Worm (Caenorhabditis elegans) whole organism, L1 larva: ENCODE results near the gene F13E9.12.

Experiments used
- ceh-82 ChIP-seq, 3 experiments: fragments of 150-350 bp in 1 of 3; sonication (generic microtip) in 2 of 3; optimal IDR thresholded peaks; 2 replicates each; lab custom pipeline; 2014 to 2017; ENCODE audit warnings: missing biosample characterization in 3 of 3, missing genetic modification characterization in 3 of 3
- elt-2 ChIP-seq: sonication (generic microtip); optimal IDR thresholded peaks from 2 replicates; lab custom pipeline; 2016; ENCODE audit warnings: missing genetic modification characterization, mild to moderate bottlenecking, inconsistent platforms, missing compliant biosample characterization, missing genetic modification reagents
- nhr-237 ChIP-seq: fragments of 150-350 bp; optimal IDR thresholded peaks from 2 replicates; lab custom pipeline; 2014; ENCODE audit warnings: missing biosample characterization, missing genetic modification characterization
- nhr-28 ChIP-seq: fragments of 150-350 bp; optimal IDR thresholded peaks from 2 replicates; lab custom pipeline; 2014; ENCODE audit warnings: missing biosample characterization, missing genetic modification characterization
- nhr-77 ChIP-seq: fragments of 150-350 bp; optimal IDR thresholded peaks from 2 replicates; lab custom pipeline; 2014; ENCODE audit warnings: missing biosample characterization, missing genetic modification characterization
- nhr-84 ChIP-seq: sonication (generic microtip); optimal IDR thresholded peaks from 2 replicates; lab custom pipeline; 2017; ENCODE audit warnings: missing biosample characterization, missing genetic modification characterization
- nhr-90 ChIP-seq: sonication (generic microtip); optimal IDR thresholded peaks from 2 replicates; lab custom pipeline; 2016; ENCODE audit warnings: mild to moderate bottlenecking, missing genetic modification characterization, missing compliant biosample characterization; ENCODE audit not compliant: poor library complexity
- pqm-1 ChIP-seq: sonication (generic microtip); optimal IDR thresholded peaks from 3 replicates; lab custom pipeline; 2017; ENCODE audit warnings: missing biosample characterization, missing genetic modification characterization
- tbx-2 ChIP-seq: sonication (generic microtip); optimal IDR thresholded peaks from 2 replicates; lab custom pipeline; 2016; ENCODE audit warnings: missing genetic modification characterization, missing compliant biosample characterization
- tlp-1 ChIP-seq: fragments of 150-350 bp; optimal IDR thresholded peaks from 2 replicates; lab custom pipeline; 2014; ENCODE audit warnings: missing biosample characterization, missing genetic modification characterization
- unc-30 ChIP-seq: sonication (generic microtip); optimal IDR thresholded peaks from 2 replicates; lab custom pipeline; 2017; ENCODE audit warnings: missing biosample characterization, missing genetic modification characterization
- unc-62 ChIP-seq: fragments of 150-350 bp; optimal IDR thresholded peaks from 2 replicates; lab custom pipeline; 2014; ENCODE audit warnings: missing biosample characterization, missing genetic modification reagents, missing genetic modification characterization

DNA sequence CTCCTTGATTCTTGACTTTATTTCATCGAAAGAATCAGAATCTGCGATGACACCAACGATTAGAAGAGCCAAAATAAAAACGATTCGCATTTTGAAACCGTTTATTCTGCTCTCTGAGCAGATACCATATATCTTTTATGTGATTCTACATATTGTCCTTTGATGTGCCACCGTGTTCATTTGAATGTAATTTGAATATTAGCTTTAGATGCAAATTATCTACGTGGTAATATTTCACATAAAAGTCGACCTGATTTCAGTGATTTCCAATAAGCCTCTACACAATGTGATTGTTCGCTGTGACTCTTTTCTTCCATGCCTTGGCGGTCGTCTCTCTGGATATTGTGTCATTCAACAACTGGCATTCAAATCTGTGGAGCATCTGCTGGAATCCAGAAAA, 24.7 kb upstream of the F13E9.12 start, which contains the start of the genes F13E9.9 and F13E9.19:
- TF ChIP-seq tlp-1 (no peak), unc-30 (tag; lab: Kevin White, UChicago) (no peak), unc-62 (GFP tag; lab: Kevin White, UChicago) (no peak), nhr-28 (tag; lab: Kevin White, UChicago) (no peak), tbx-2 (no peak), nhr-237 (tag; lab: Kevin White, UChicago) (no peak), elt-2 (tag; lab: Kevin White, UChicago) (no peak), pqm-1 (tag; lab: Kevin White, UChicago) (no peak), nhr-84 (tag; lab: Kevin White, UChicago) (no peak), nhr-90 (tag; lab: Kevin White, UChicago) (no peak), nhr-77 (tag; lab: Kevin White, UChicago) (no peak), ceh-82 (tag; optimal IDR thresholded peaks at IDR 0.05; lab: Kevin White, UChicago) (no peak)
